Fruit fly (Drosophila melanogaster) Kc167 (cell line): ENCODE measurements around the gene bcn92.

Experiments used
- Myc ChIP-seq: fragments of >200 bp; optimal IDR thresholded peaks from 2 replicates; lab custom pipeline; 2017; ENCODE audit warnings: missing external identifiers
- Sin3A ChIP-seq: fragments of >200 bp; optimal IDR thresholded peaks from 2 replicates; lab custom pipeline; 2018; ENCODE audit warnings: missing external identifiers
- h ChIP-seq: fragments of >200 bp; optimal IDR thresholded peaks from 3 replicates; lab custom pipeline; 2018; ENCODE audit warnings: missing external identifiers
- insv ChIP-seq: fragments of >200 bp; optimal IDR thresholded peaks from 3 replicates; lab custom pipeline; 2018; ENCODE audit warnings: missing external identifiers
- psq ChIP-seq: fragments of >200 bp; optimal IDR thresholded peaks from 2 replicates; lab custom pipeline; 2017; ENCODE audit warnings: missing external identifiers
- ttk ChIP-seq: sonication (Bioruptor generic); optimal IDR thresholded peaks from 2 replicates; lab custom pipeline; 2017; ENCODE audit warnings: missing external identifiers

The bcn92 gene

DNA sequence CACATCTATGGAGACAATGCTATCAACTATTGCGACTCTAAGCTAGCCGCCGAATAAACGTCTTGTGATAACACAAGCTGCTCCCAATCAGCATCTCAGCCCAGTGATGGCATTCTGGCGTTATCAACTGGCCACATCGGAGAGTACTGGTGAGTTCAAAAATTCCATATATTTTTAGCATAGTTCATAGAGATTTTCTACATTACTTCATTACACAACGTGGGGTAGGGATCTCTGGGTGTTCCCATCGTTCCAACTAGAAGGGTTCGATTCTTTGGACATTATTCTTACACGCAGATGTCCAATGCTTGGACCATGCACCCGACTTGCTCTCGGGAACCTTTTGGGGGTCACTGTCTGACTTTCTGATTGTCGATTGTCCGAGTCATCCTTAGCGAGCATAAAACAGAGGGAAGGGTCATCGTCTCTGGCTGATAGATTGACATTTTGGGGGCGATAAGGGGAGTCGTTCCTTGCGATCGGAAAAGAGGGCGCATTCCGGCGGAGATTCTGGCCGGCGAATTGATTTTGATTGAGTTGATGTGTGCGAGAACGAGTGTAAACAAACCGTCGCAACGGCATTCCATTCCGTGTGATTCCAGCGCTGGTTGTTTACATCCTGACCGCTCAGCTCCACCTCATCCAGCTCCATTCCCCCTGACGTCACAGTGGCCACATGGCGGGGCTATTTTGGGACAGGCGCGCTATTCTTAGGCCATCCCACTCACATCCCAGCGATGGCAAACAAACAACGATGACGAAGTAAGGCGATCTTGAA, 12.9 kb upstream of the bcn92 start, which contains the start of the genes Cyp4d1 and CG3630:
Gene Cyp4d1 (minus strand): TSS at position 51 of the 778 bp plus-strand sequence.
Gene CG3630 (plus strand): TSS at position 67 of the 778 bp plus-strand sequence.
- TF ChIP-seq psq (lab: Kevin White, UChicago): no peak
- TF ChIP-seq h: no peak
- TF ChIP-seq Sin3A (lab: Kevin White, UChicago): no peak
- no peak for TF ChIP-seq insv (lab: Kevin White, UChicago)
- no peak for TF ChIP-seq Myc (lab: Kevin White, UChicago)
- no peak for TF ChIP-seq ttk (lab: Kevin White, UChicago)

DNA sequence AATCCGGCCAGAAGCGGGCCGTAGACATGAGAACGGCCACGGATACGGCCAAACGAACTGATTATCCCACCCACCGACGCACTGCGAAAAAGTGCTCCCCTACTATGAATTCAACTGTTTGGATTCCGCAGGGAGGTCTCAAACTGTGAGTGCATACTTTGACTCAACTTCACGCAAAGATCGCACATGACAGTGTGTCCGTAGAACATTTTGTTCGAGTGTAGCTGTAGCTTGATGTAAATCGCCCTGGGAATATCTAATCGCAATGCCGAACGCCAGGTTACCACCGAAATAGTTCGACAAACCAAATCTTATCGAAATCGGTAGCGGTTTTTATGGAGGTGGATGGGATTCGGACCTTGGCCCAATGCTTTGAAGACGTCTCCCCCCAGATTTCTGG, 11.6 kb upstream of the bcn92 start:
- TF ChIP-seq ttk (lab: Kevin White, UChicago): no peak

DNA sequence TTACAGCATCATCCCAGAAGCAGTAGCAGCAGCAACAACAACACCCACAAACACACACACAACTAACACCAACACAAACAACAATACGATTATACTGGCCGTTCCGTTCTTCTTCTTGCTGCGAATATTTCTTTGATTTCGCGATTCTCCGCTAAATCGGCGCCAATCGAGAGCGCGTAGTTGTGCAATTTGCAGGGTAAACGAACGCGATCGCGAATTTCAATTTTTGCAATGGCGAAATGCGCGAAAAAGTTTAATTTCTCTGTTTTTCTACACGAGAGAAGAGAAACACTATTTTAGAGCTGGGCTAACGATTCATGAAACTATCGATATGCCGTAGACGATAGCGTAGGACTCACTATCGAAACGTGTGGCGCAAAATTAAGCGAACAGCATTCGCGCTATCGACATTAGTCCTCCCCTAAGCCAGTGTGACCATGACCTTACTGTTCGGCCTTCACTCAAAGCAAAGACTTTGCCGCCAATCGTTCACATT, 9.3 kb upstream of the bcn92 start, which contains the start of gene wapl:
Gene wapl (minus strand): TSS at position 316 of the 496 bp plus-strand sequence.
- TF ChIP-seq ttk (lab: Kevin White, UChicago) (no peak), Sin3A (lab: Kevin White, UChicago) (no peak), psq (lab: Kevin White, UChicago) (no peak), Myc (lab: Kevin White, UChicago) (no peak), h (no peak), insv (lab: Kevin White, UChicago) (no peak)

DNA sequence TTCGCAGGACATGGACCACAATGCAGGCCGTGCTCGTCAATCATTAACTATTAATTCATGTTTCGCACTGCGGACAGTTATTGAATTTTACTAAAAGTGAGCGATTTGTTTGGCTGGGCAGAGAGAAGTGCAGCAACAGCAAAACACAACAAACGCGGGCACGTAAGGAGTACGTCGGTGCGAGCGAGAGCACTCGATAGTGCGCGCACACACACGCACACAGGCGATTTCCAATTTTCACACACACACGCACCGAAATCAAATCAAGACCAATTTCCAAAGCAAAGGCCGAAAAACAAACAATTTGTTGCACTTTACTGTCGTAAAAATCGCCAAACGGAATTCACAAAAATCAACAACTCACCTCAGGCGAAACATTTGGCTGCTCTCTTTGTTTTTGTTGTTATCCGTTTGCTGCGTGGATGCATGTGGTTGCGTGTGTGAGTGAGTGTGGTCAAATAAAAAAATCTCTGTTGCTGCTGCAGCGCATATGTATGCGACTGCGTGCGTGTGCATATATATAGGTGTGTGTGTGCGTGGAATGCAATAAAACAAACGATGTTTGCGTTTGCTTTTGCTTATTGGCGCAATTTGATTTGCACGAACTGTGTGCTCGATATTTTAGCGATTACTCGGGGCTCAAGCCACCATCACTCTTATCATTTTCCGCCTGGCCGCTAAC, 8.6 kb upstream of the bcn92 start:
- TF ChIP-seq Myc (lab: Kevin White, UChicago) (no peak), Sin3A (lab: Kevin White, UChicago) (no peak), h (no peak), psq (lab: Kevin White, UChicago) (no peak), ttk (lab: Kevin White, UChicago) (no peak), insv (lab: Kevin White, UChicago) (no peak)

- TF ChIP-seq Myc (lab: Kevin White, UChicago) (no peak), h (peak; percentile 74), ttk (lab: Kevin White, UChicago) (no peak), Sin3A (lab: Kevin White, UChicago) (no peak), insv (lab: Kevin White, UChicago) (peak; percentile 88), psq (lab: Kevin White, UChicago) (no peak)
Observed at dm6 chrX:2155868-2156267, 6.4 kb upstream of the bcn92 start.

dm6 chrX:2148671-2149070, 776 bp downstream of the bcn92 start:
- TF ChIP-seq ttk (lab: Kevin White, UChicago) (no peak), Sin3A (lab: Kevin White, UChicago) (no peak), h (no peak), Myc (lab: Kevin White, UChicago) (no peak), insv (lab: Kevin White, UChicago) (no peak), psq (lab: Kevin White, UChicago) (no peak)

DNA sequence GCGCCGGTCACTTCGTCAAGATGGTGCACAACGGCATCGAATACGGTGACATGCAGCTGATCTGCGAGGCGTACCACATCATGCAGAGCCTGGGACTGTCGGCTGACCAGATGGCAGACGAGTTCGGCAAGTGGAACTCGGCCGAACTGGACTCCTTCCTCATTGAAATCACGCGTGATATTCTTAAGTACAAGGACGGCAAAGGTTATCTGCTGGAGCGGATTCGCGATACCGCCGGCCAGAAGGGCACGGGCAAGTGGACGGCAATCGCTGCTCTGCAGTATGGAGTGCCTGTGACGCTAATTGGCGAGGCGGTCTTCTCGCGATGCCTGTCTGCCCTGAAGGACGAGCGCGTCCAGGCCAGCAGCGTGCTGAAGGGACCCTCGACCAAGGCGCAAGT, 2.0 kb downstream of the bcn92 start:
- no peak for TF ChIP-seq Myc (lab: Kevin White, UChicago)
- no peak for TF ChIP-seq insv (lab: Kevin White, UChicago)
- TF ChIP-seq psq (lab: Kevin White, UChicago): no peak
- no peak for TF ChIP-seq Sin3A (lab: Kevin White, UChicago)
- no peak for TF ChIP-seq h
- no peak for TF ChIP-seq ttk (lab: Kevin White, UChicago)

DNA sequence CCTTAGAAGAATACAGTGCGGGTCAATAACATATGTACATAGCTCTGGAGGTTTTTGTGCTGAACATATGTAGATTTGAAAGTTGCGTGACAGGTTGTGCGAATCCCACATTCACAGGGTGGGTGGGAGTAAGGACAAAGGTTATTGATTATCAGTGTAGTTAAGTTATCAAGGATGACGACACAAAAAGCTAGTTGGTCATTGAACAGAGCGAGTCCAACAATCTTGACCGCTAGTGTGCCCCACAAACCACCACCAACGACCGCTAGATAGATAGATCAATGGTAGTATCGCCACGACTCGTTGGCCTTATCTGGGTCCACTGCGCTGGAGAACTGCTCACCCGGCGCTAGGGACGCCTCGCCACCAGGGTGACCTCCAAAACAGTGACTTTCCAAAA, 2.9 kb downstream of the bcn92 start:
- TF ChIP-seq h: no peak
- no peak for TF ChIP-seq Myc (lab: Kevin White, UChicago)
- no peak for TF ChIP-seq insv (lab: Kevin White, UChicago)
- no peak for TF ChIP-seq Sin3A (lab: Kevin White, UChicago)
- TF ChIP-seq ttk (lab: Kevin White, UChicago): no peak
- no peak for TF ChIP-seq psq (lab: Kevin White, UChicago)

dm6 chrX:2145690-2146470, 3.6 kb downstream of the bcn92 start:
- no peak for TF ChIP-seq psq (lab: Kevin White, UChicago)
- TF ChIP-seq ttk (lab: Kevin White, UChicago): no peak
- no peak for TF ChIP-seq Myc (lab: Kevin White, UChicago)
- TF ChIP-seq insv (lab: Kevin White, UChicago): no peak
- no peak for TF ChIP-seq Sin3A (lab: Kevin White, UChicago)
- no peak for TF ChIP-seq h

DNA sequence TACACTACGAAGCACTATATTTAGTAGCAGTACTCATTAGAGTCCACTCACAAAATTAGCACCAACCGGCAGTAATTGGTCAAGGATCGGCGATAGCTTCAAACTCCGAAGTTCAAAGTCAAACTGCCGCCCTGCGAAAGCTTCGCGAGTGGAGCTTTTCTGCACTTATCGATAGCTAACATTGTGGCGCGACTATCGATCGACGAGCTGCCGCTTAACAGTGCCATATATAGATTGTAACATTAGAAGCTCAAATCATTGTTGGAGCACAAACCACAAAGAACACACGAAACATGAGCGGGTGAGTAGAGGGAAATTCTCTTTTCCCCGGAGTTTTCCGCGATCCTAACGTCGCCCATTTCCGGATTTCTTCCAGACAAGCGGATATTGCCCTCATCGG, 4.3 kb downstream of the bcn92 start, which contains the start of gene Pgd:
Gene Pgd (plus strand): TSS at position 23 of the 400 bp plus-strand sequence.
- TF ChIP-seq psq (lab: Kevin White, UChicago) (no peak), ttk (lab: Kevin White, UChicago) (no peak)

dm6 chrX:2142935-2143312, 6.5 kb downstream of the bcn92 start:
- TF ChIP-seq Sin3A (lab: Kevin White, UChicago): no peak
- no peak for TF ChIP-seq insv (lab: Kevin White, UChicago)
- TF ChIP-seq h: no peak
- TF ChIP-seq psq (lab: Kevin White, UChicago): no peak
- no peak for TF ChIP-seq ttk (lab: Kevin White, UChicago)
- TF ChIP-seq Myc (lab: Kevin White, UChicago): no peak
